Fruit fly (Drosophila melanogaster) whole organism, pupa: ENCODE data around the gene CG10298.

Experiments used
- CG17806 ChIP-seq: fragments of 200-800 bp; sonication (Bioruptor generic); optimal IDR thresholded peaks from 2 replicates; lab custom pipeline; 2018; ENCODE audit warnings: missing biosample characterization, mild to moderate bottlenecking, missing genetic modification characterization, moderate library complexity
- CG8159 ChIP-seq: fragments of 200-800 bp; sonication (Bioruptor generic); optimal IDR thresholded peaks from 3 replicates; lab custom pipeline; 2018; ENCODE audit warnings: missing biosample characterization, mild to moderate bottlenecking, missing genetic modification characterization, moderate library complexity
- CG9948 ChIP-seq: fragments of 200-800 bp; sonication (Bioruptor generic); optimal IDR thresholded peaks from 2 replicates; lab custom pipeline; 2018; ENCODE audit warnings: missing biosample characterization, mild to moderate bottlenecking, missing genetic modification characterization, moderate library complexity
- EcR ChIP-seq: fragments of 200-800 bp; sonication (Bioruptor generic); optimal IDR thresholded peaks from 3 replicates; lab custom pipeline; 2019; ENCODE audit warnings: missing biosample characterization, missing genetic modification characterization, mild to moderate bottlenecking, moderate library complexity, missing genetic modification reagents
- Pif1A ChIP-seq: fragments of 200-800 bp; sonication (Bioruptor generic); optimal IDR thresholded peaks from 3 replicates; lab custom pipeline; 2016; ENCODE audit warnings: missing biosample characterization, missing genetic modification characterization
- Snoo ChIP-seq: fragments of 200-800 bp; sonication (Bioruptor generic); optimal IDR thresholded peaks from 3 replicates; lab custom pipeline; 2017; ENCODE audit warnings: missing biosample characterization, mild to moderate bottlenecking, missing genetic modification characterization, inconsistent platforms
- fd96Ca ChIP-seq: fragments of 200-800 bp; sonication (Bioruptor generic); IDR thresholded peaks from 3 replicates; pipeline ENCODE4 v1.3.6; 2022; ENCODE audit warnings: missing biosample characterization, missing genetic modification characterization

- TF ChIP-seq CG17806 (tag; lab: Kevin White, UChicago) (peak; percentile 31), CG9948 (peak; percentile 54), CG8159 (tag; lab: Kevin White, UChicago) (peak; percentile 50), Snoo (tag; lab: Kevin White, UChicago) (no peak), Pif1A (GFP tag; lab: Kevin White, UChicago) (no peak), fd96Ca (no peak), EcR (peak; percentile 24)
These were observed 10.3 kb downstream of the CG10298 start for dm6 chr3R:6352893-6353623.
